ENCODE assay signal across 5 fruit fly cellular contexts in genomic region chr3L:12615049-12615448, dm6.
TF ChIP-seq lines count a peak whose summit lies in the region.

No protein-coding gene starts in this region.

- no peak for TF ChIP-seq CTCF in whole organism, embryonic (GFP tag; optimal IDR thresholded peaks at IDR 0.05; lab: Kevin White, UChicago)

TF ChIP-seq in whole organism, 6 proteins besides CTCF, POLR2A, EP300 and RAD21:
- no peak for TF ChIP-seq EcR (GFP tag; optimal IDR thresholded peaks at IDR 0.05; lab: Kevin White, UChicago)
- peak; percentile 17 for TF ChIP-seq Dll (optimal IDR thresholded peaks at IDR 0.05; lab: Kevin White, UChicago)

TF ChIP-seq in whole organism, embryonic, 481 proteins besides CTCF, POLR2A, EP300 and RAD21:
- TF ChIP-seq nom (GFP tag; optimal IDR thresholded peaks at IDR 0.05; lab: Kevin White, UChicago) (peak; percentile 56), CG1602 (GFP tag; optimal IDR thresholded peaks at IDR 0.05; lab: Kevin White, UChicago) (no peak), Lim3 (GFP tag; IDR thresholded peaks at IDR 0.05; lab: Robert Waterston, UW) (no peak), bsh (GFP tag; optimal IDR thresholded peaks at IDR 0.05; lab: Kevin White, UChicago) (peak in 1 of 2 experiments; percentile 6), Side (GFP tag; optimal IDR thresholded peaks at IDR 0.05; lab: Kevin White, UChicago) (no peak)

TF ChIP-seq in whole organism, prepupa, 60 proteins besides CTCF, POLR2A, EP300 and RAD21:
- TF ChIP-seq CG7368 (GFP tag; optimal IDR thresholded peaks at IDR 0.05; lab: Kevin White, UChicago) (no peak), CG3032 (tag; optimal IDR thresholded peaks at IDR 0.05; lab: Kevin White, UChicago) (peak; percentile 6), CG1621 (tag; optimal IDR thresholded peaks at IDR 0.05; lab: Kevin White, UChicago) (peak; percentile 42), CG6163 (GFP tag; IDR thresholded peaks at IDR 0.05; lab: Robert Waterston, UW) (0 out of 3 replicates have a peak, but pooled peaks have one; percentile 42), CG10669 (GFP tag; optimal IDR thresholded peaks at IDR 0.05; lab: Kevin White, UChicago) (peak; percentile 11), ss (GFP tag; optimal IDR thresholded peaks at IDR 0.05; lab: Kevin White, UChicago) (peak; percentile 84 to 93), CG9139 (GFP tag; optimal IDR thresholded peaks at IDR 0.05; lab: Kevin White, UChicago) (peak; percentile 53), dsx (GFP tag; optimal IDR thresholded peaks at IDR 0.05; lab: Kevin White, UChicago; ENCODE audit: poor library complexity, severe bottlenecking) (peak; percentile 48), CG6854 (GFP tag; optimal IDR thresholded peaks at IDR 0.05; lab: Kevin White, UChicago) (peak; percentile 12), CG6808 (GFP tag; optimal IDR thresholded peaks at IDR 0.05; lab: Kevin White, UChicago) (peak; percentile 64), vri (GFP tag; optimal IDR thresholded peaks at IDR 0.05; lab: Kevin White, UChicago) (peak; percentile 17), acj6 (GFP tag; optimal IDR thresholded peaks at IDR 0.05; lab: Kevin White, UChicago) (no peak), pdm3 (GFP tag; optimal IDR thresholded peaks at IDR 0.05; lab: Kevin White, UChicago) (no peak), fd85E (GFP tag; optimal IDR thresholded peaks at IDR 0.05; lab: Kevin White, UChicago) (no peak), spab (GFP tag; optimal IDR thresholded peaks at IDR 0.05; lab: Kevin White, UChicago) (peak; percentile 36), Ets96B (tag; optimal IDR thresholded peaks at IDR 0.05; lab: Kevin White, UChicago) (peak; percentile 44), fd59A (GFP tag; optimal IDR thresholded peaks at IDR 0.05; lab: Kevin White, UChicago) (peak; percentile 14)

TF ChIP-seq in whole organism, pupa, 21 proteins besides CTCF, POLR2A, EP300 and RAD21:
- TF ChIP-seq CG10348 (GFP tag; IDR thresholded peaks at IDR 0.05; lab: Robert Waterston, UW): no peak
- TF ChIP-seq CG34367 (tag; optimal IDR thresholded peaks at IDR 0.05; lab: Kevin White, UChicago): peak; percentile 38
- TF ChIP-seq Snoo (tag; optimal IDR thresholded peaks at IDR 0.05; lab: Kevin White, UChicago): no peak
- peak; percentile 38 for TF ChIP-seq gl (tag; optimal IDR thresholded peaks at IDR 0.05; lab: Kevin White, UChicago)
- TF ChIP-seq CG17806 (tag; optimal IDR thresholded peaks at IDR 0.05; lab: Kevin White, UChicago): no peak
- TF ChIP-seq CG8159 (tag; optimal IDR thresholded peaks at IDR 0.05; lab: Kevin White, UChicago): peak; percentile 24
- peak; percentile 61 for TF ChIP-seq CG13204 (GFP tag; optimal IDR thresholded peaks at IDR 0.05; lab: Kevin White, UChicago)
- no peak for TF ChIP-seq CG8301 (tag; optimal IDR thresholded peaks at IDR 0.05; lab: Kevin White, UChicago)
- TF ChIP-seq rn (GFP tag; IDR thresholded peaks at IDR 0.05; lab: Robert Waterston, UW): no peak
- peak; percentile 48 for TF ChIP-seq CG15710 (tag; optimal IDR thresholded peaks at IDR 0.05; lab: Kevin White, UChicago)
- TF ChIP-seq Pif1A (GFP tag; optimal IDR thresholded peaks at IDR 0.05; lab: Kevin White, UChicago): peak; percentile 21

TF ChIP-seq in whole organism, wandering third instar larva, 38 proteins besides CTCF, POLR2A, EP300 and RAD21:
- TF ChIP-seq ey (GFP tag; optimal IDR thresholded peaks at IDR 0.05; lab: Kevin White, UChicago): no peak
- peak; percentile 22 for TF ChIP-seq CrebA (GFP tag; optimal IDR thresholded peaks at IDR 0.05; lab: Kevin White, UChicago; ENCODE audit: borderline replicate concordance)
TF ChIP-seq in whole organism, wandering third instar larva: peak in this region for 1.
